Worm (Caenorhabditis elegans) whole organism, mixed stage, embryonic: ENCODE measurements around the gene agt-2.

Experiments
- M03D4.4 ChIP-seq: sonication (generic microtip); optimal IDR thresholded peaks from 2 replicates; lab custom pipeline; 2017; ENCODE audit warnings: mild to moderate bottlenecking, missing genetic modification characterization, missing compliant biosample characterization
- bed-3 ChIP-seq: fragments of 200-800 bp; sonication (Bioruptor generic); optimal IDR thresholded peaks from 3 replicates; lab custom pipeline; 2018; ENCODE audit warnings: mild to moderate bottlenecking, missing genetic modification characterization, moderate library complexity, missing compliant biosample characterization
- blmp-1 ChIP-seq: fragments of 150-350 bp; optimal IDR thresholded peaks from 2 replicates; lab custom pipeline; 2014; ENCODE audit warnings: missing biosample characterization, missing genetic modification characterization
- ceh-39 ChIP-seq: fragments of 150-350 bp; optimal IDR thresholded peaks from 2 replicates; lab custom pipeline; 2014; ENCODE audit warnings: missing biosample characterization, missing genetic modification characterization
- ceh-43 ChIP-seq: fragments of 200-800 bp; sonication (Bioruptor generic); optimal IDR thresholded peaks from 2 replicates; lab custom pipeline; 2018; ENCODE audit warnings: mild to moderate bottlenecking, missing genetic modification characterization, moderate library complexity, missing compliant biosample characterization
- ceh-83 ChIP-seq: fragments of 200-800 bp; sonication (Bioruptor generic); optimal IDR thresholded peaks from 2 replicates; lab custom pipeline; 2018; ENCODE audit warnings: mild to moderate bottlenecking, missing genetic modification characterization, missing compliant biosample characterization
- ces-1 ChIP-seq: fragments of 150-350 bp; optimal IDR thresholded peaks from 2 replicates; lab custom pipeline; 2014; ENCODE audit warnings: missing biosample characterization, missing genetic modification reagents, missing genetic modification characterization
- cnd-1 ChIP-seq: fragments of 200-800 bp; sonication (Bioruptor generic); optimal IDR thresholded peaks from 2 replicates; lab custom pipeline; 2018; ENCODE audit warnings: mild to moderate bottlenecking, missing genetic modification characterization, missing compliant biosample characterization
- drap-1 ChIP-seq: fragments of 200-800 bp; sonication (Bioruptor generic); optimal IDR thresholded peaks from 3 replicates; lab custom pipeline; 2018; ENCODE audit warnings: mild to moderate bottlenecking, missing genetic modification characterization, missing compliant biosample characterization
- elt-1 ChIP-seq: sonication (generic microtip); optimal IDR thresholded peaks from 2 replicates; lab custom pipeline; 2017; ENCODE audit warnings: missing genetic modification characterization, mild to moderate bottlenecking, missing compliant biosample characterization, antibody characterized with exemption, moderate library complexity, borderline replicate concordance; ENCODE audit not compliant: insufficient read depth
- elt-3 ChIP-seq: fragments of 150-350 bp; optimal IDR thresholded peaks from 2 replicates; lab custom pipeline; 2014; ENCODE audit warnings: missing biosample characterization, missing genetic modification characterization
- ham-2 ChIP-seq: fragments of 200-800 bp; sonication (Bioruptor generic); optimal IDR thresholded peaks from 2 replicates; lab custom pipeline; 2018; ENCODE audit warnings: mild to moderate bottlenecking, missing genetic modification characterization, missing compliant biosample characterization
- hlh-1 ChIP-seq: fragments of 150-350 bp; optimal IDR thresholded peaks from 2 replicates; lab custom pipeline; 2014; ENCODE audit warnings: missing biosample characterization, missing genetic modification reagents, missing genetic modification characterization
- lin-13 ChIP-seq: fragments of 150-350 bp; optimal IDR thresholded peaks from 2 replicates; lab custom pipeline; 2014; ENCODE audit warnings: missing biosample characterization, missing genetic modification characterization
- lin-32 ChIP-seq: fragments of 200-800 bp; sonication (Bioruptor generic); optimal IDR thresholded peaks from 2 replicates; lab custom pipeline; 2018; ENCODE audit warnings: mild to moderate bottlenecking, missing genetic modification characterization, missing compliant biosample characterization
- lsy-2 ChIP-seq: fragments of 150-350 bp; optimal IDR thresholded peaks from 2 replicates; lab custom pipeline; 2014; ENCODE audit warnings: missing biosample characterization, missing genetic modification characterization
- mab-5 ChIP-seq: fragments of 150-350 bp; optimal IDR thresholded peaks from 2 replicates; lab custom pipeline; 2014; ENCODE audit warnings: missing biosample characterization, missing genetic modification characterization
- mep-1 ChIP-seq: fragments of 150-350 bp; optimal IDR thresholded peaks from 2 replicates; lab custom pipeline; 2017; ENCODE audit warnings: missing biosample characterization, missing genetic modification reagents, missing genetic modification characterization, inconsistent platforms
- mls-2 ChIP-seq: sonication (generic microtip); optimal IDR thresholded peaks from 2 replicates; lab custom pipeline; 2016; ENCODE audit warnings: mild to moderate bottlenecking, missing genetic modification characterization, moderate library complexity, missing compliant biosample characterization
- nhr-2 ChIP-seq: fragments of 150-350 bp; optimal IDR thresholded peaks from 2 replicates; lab custom pipeline; 2014; ENCODE audit warnings: missing biosample characterization, missing genetic modification characterization
- nhr-237 ChIP-seq: fragments of 150-350 bp; optimal IDR thresholded peaks from 2 replicates; lab custom pipeline; 2014; ENCODE audit warnings: missing biosample characterization, missing genetic modification characterization
- nhr-28 ChIP-seq: fragments of 150-350 bp; optimal IDR thresholded peaks from 2 replicates; lab custom pipeline; 2014; ENCODE audit warnings: missing biosample characterization, missing genetic modification characterization
- nhr-76 ChIP-seq: sonication (generic microtip); optimal IDR thresholded peaks from 2 replicates; lab custom pipeline; 2017; ENCODE audit warnings: missing biosample characterization, missing genetic modification characterization
- pha-4 ChIP-seq: fragments of 150-350 bp; optimal IDR thresholded peaks from 2 replicates; lab custom pipeline; 2018; ENCODE audit warnings: missing biosample characterization, missing genetic modification reagents, missing genetic modification characterization
- sem-2 ChIP-seq: fragments of 200-800 bp; sonication (Bioruptor generic); optimal IDR thresholded peaks from 2 replicates; lab custom pipeline; 2018; ENCODE audit warnings: mild to moderate bottlenecking, missing genetic modification characterization, missing compliant biosample characterization
- snpc-4 ChIP-seq: fragments of 150-350 bp; optimal IDR thresholded peaks from 2 replicates; lab custom pipeline; 2014; ENCODE audit warnings: missing biosample characterization, missing genetic modification characterization
- sptf-1 ChIP-seq: sonication (generic microtip); optimal IDR thresholded peaks from 2 replicates; lab custom pipeline; 2017; ENCODE audit warnings: mild to moderate bottlenecking, missing genetic modification characterization, moderate library complexity, missing compliant biosample characterization
- tbx-8 ChIP-seq: fragments of 200-800 bp; sonication (Bioruptor generic); optimal IDR thresholded peaks from 2 replicates; lab custom pipeline; 2018; ENCODE audit warnings: mild to moderate bottlenecking, missing genetic modification characterization, moderate library complexity, missing compliant biosample characterization
- unc-120 ChIP-seq: sonication (generic microtip); optimal IDR thresholded peaks from 2 replicates; lab custom pipeline; 2017; ENCODE audit warnings: missing genetic modification characterization, missing compliant biosample characterization; ENCODE audit not compliant: poor library complexity, severe bottlenecking
- unc-39 ChIP-seq: fragments of 150-350 bp; optimal IDR thresholded peaks from 2 replicates; lab custom pipeline; 2014; ENCODE audit warnings: missing biosample characterization, missing genetic modification characterization
- unc-62 ChIP-seq: fragments of 150-350 bp; optimal IDR thresholded peaks from 2 replicates; lab custom pipeline; 2014; ENCODE audit warnings: missing biosample characterization, missing genetic modification reagents, missing genetic modification characterization
- zip-8 ChIP-seq: fragments of 150-350 bp; optimal IDR thresholded peaks from 2 replicates; lab custom pipeline; 2014; ENCODE audit warnings: missing biosample characterization, missing genetic modification characterization
- ztf-11 ChIP-seq: fragments of 150-350 bp; optimal IDR thresholded peaks from 2 replicates; lab custom pipeline; 2014; ENCODE audit warnings: missing biosample characterization, missing genetic modification characterization

The agt-2 gene

ce11 chrII:5373275-5374047 lies at the start of gene agt-2, which contains the start of gene F09E5.3:
Gene agt-2, minus strand, starts transcription at chrII:5373827.
Gene F09E5.3, plus strand, starts transcription at chrII:5373997.
- peak; percentile 77 for TF ChIP-seq nhr-237 (tag; lab: Kevin White, UChicago)
- TF ChIP-seq mab-5: no peak
- TF ChIP-seq unc-62: peak; percentile 26
- TF ChIP-seq nhr-28 (tag; lab: Kevin White, UChicago): no peak
- peak; percentile 74 for TF ChIP-seq ces-1 (GFP tag; lab: Kevin White, UChicago)
- no peak for TF ChIP-seq zip-8 (tag; lab: Kevin White, UChicago)
- TF ChIP-seq unc-39 (tag; lab: Kevin White, UChicago): no peak
- TF ChIP-seq sptf-1: peak; percentile 71
- peak; percentile 95 for TF ChIP-seq pha-4 (tag; lab: Kevin White, UChicago)
- no peak for TF ChIP-seq ham-2 (GFP tag; lab: Kevin White, UChicago)
- no peak for TF ChIP-seq unc-120 (tag; lab: Kevin White, UChicago)
- TF ChIP-seq nhr-2 (tag; lab: Kevin White, UChicago): peak; percentile 13
- TF ChIP-seq lsy-2: peak; percentile 89
- no peak for TF ChIP-seq elt-1
- peak; percentile 9 for TF ChIP-seq M03D4.4
- TF ChIP-seq nhr-76 (tag; lab: Kevin White, UChicago): no peak
- peak; percentile 90 for TF ChIP-seq lin-13 (tag; lab: Kevin White, UChicago)
- peak; percentile 47 for TF ChIP-seq ceh-83 (GFP tag; lab: Kevin White, UChicago)
- no peak for TF ChIP-seq lin-32 (GFP tag; lab: Kevin White, UChicago)
- TF ChIP-seq bed-3 (GFP tag; lab: Kevin White, UChicago): no peak
- no peak for TF ChIP-seq elt-3
- TF ChIP-seq snpc-4 (tag; lab: Kevin White, UChicago): no peak
- peak; percentile 68 for TF ChIP-seq ceh-39 (tag; lab: Kevin White, UChicago)
- TF ChIP-seq blmp-1 (tag; lab: Kevin White, UChicago): peak; percentile 3
- peak; percentile 90 for TF ChIP-seq mep-1 (tag; lab: Kevin White, UChicago)
- TF ChIP-seq hlh-1 (tag; lab: Kevin White, UChicago): peak; percentile 37
- no peak for TF ChIP-seq tbx-8 (GFP tag; lab: Kevin White, UChicago)
- TF ChIP-seq mls-2 (tag; lab: Kevin White, UChicago): peak; percentile 17
- TF ChIP-seq cnd-1 (tag; lab: Kevin White, UChicago): peak; percentile 36
- TF ChIP-seq drap-1: peak; percentile 53
- peak; percentile 53 for TF ChIP-seq ztf-11

ce11 chrII:5420947-5421614 lies 47.5 kb upstream of the agt-2 start, which contains the start of gene tofu-6:
Gene tofu-6, plus strand, starts transcription at chrII:5421248.
- TF ChIP-seq mab-5: no peak
- TF ChIP-seq ces-1 (GFP tag; lab: Kevin White, UChicago): no peak
- peak; percentile 79 for TF ChIP-seq lsy-2
- TF ChIP-seq, all 35 proteins: peak for 1

- TF ChIP-seq mep-1 (tag; lab: Kevin White, UChicago) (no peak), pha-4 (tag; lab: Kevin White, UChicago) (no peak), mls-2 (tag; lab: Kevin White, UChicago) (no peak), sem-2 (GFP tag; lab: Kevin White, UChicago) (no peak), ceh-43 (GFP tag; lab: Kevin White, UChicago) (no peak), lsy-2 (no peak), elt-3 (no peak), ceh-83 (GFP tag; lab: Kevin White, UChicago) (no peak), hlh-1 (tag; lab: Kevin White, UChicago) (no peak), nhr-76 (tag; lab: Kevin White, UChicago) (no peak), M03D4.4 (no peak), ham-2 (GFP tag; lab: Kevin White, UChicago) (no peak), drap-1 (no peak), ceh-39 (tag; lab: Kevin White, UChicago) (no peak), nhr-28 (tag; lab: Kevin White, UChicago) (no peak), snpc-4 (tag; lab: Kevin White, UChicago) (no peak), unc-120 (tag; lab: Kevin White, UChicago) (no peak), blmp-1 (tag; lab: Kevin White, UChicago) (no peak), unc-39 (tag; lab: Kevin White, UChicago) (no peak), nhr-2 (tag; lab: Kevin White, UChicago) (no peak)
- TF ChIP-seq, all 35 proteins: peak for 0
Observed at ce11 chrII:5418929-5419328, 45.3 kb upstream of the agt-2 start, which contains the start of gene EEED8.15. Gene EEED8.15, plus strand, starts transcription at chrII:5419229.
